Fruit fly (Drosophila melanogaster) whole organism, embryonic: ENCODE results near the gene CG32075.
A peak's percentile ranks its signal among the peaks of the same experiment; 100 is the strongest.

Source experiments
- Abd-B ChIP-seq: fragments of 200-800 bp; sonication (Bioruptor generic); optimal IDR thresholded peaks from 2 replicates; lab custom pipeline; 2018; ENCODE audit warnings: missing biosample characterization, mild to moderate bottlenecking, missing genetic modification characterization, moderate library complexity
- Ada2b ChIP-seq: fragments of 200-800 bp; sonication (Bioruptor generic); IDR thresholded peaks from 2 replicates; pipeline ENCODE4 v1.3.6; 2022; ENCODE audit warnings: missing biosample characterization, missing genetic modification characterization
- Atf3 ChIP-seq: fragments of 200-800 bp; sonication (Bioruptor generic); optimal IDR thresholded peaks from 3 replicates; lab custom pipeline; 2016; ENCODE audit warnings: missing biosample characterization, missing genetic modification characterization
- CG10209 ChIP-seq: fragments of 200-800 bp; sonication (Bioruptor generic); optimal IDR thresholded peaks from 3 replicates; lab custom pipeline; 2017; ENCODE audit warnings: missing biosample characterization, mild to moderate bottlenecking, missing genetic modification characterization, missing genetic modification reagents
- CG10321 ChIP-seq: fragments of 200-800 bp; sonication (Bioruptor generic); IDR thresholded peaks from 2 replicates; pipeline ENCODE4 v1.3.6; 2022; ENCODE audit warnings: missing biosample characterization, missing genetic modification characterization
- CG10366 ChIP-seq: fragments of 200-800 bp; sonication (Bioruptor generic); IDR thresholded peaks from 2 replicates; pipeline ENCODE4 v1.3.6; 2022; ENCODE audit warnings: missing biosample characterization, missing genetic modification characterization
- CG10654 ChIP-seq: fragments of 200-800 bp; sonication (Bioruptor generic); optimal IDR thresholded peaks from 2 replicates; lab custom pipeline; 2016; ENCODE audit warnings: missing biosample characterization, missing genetic modification characterization
- CG11695 ChIP-seq: fragments of 200-800 bp; sonication (Bioruptor generic); IDR thresholded peaks from 3 replicates; pipeline ENCODE4 v1.3.6; 2022; ENCODE audit warnings: missing biosample characterization, missing genetic modification characterization
- CG11723 ChIP-seq: fragments of 200-800 bp; sonication (Bioruptor generic); optimal IDR thresholded peaks from 2 replicates; lab custom pipeline; 2017; ENCODE audit warnings: missing biosample characterization, mild to moderate bottlenecking, missing genetic modification characterization
- CG1233 ChIP-seq: fragments of 200-800 bp; sonication (Bioruptor generic); optimal IDR thresholded peaks from 4 replicates; lab custom pipeline; 2018; ENCODE audit warnings: missing biosample characterization, mild to moderate bottlenecking, missing genetic modification characterization
- CG16779 ChIP-seq: fragments of 200-800 bp; sonication (Bioruptor generic); IDR thresholded peaks from 2 replicates; pipeline ENCODE4 v1.3.6; 2022; ENCODE audit warnings: missing biosample characterization, missing genetic modification characterization
- CG17186 ChIP-seq: fragments of 200-800 bp; sonication (Bioruptor generic); optimal IDR thresholded peaks from 3 replicates; lab custom pipeline; 2017; ENCODE audit warnings: missing biosample characterization, missing genetic modification reagents, missing genetic modification characterization
- CG17359 ChIP-seq: fragments of 200-800 bp; sonication (Bioruptor generic); optimal IDR thresholded peaks from 3 replicates; lab custom pipeline; 2018; ENCODE audit warnings: missing biosample characterization, mild to moderate bottlenecking, missing genetic modification characterization, moderate library complexity
- CG1792 ChIP-seq: fragments of 200-800 bp; sonication (Bioruptor generic); optimal IDR thresholded peaks from 2 replicates; lab custom pipeline; 2016; ENCODE audit warnings: missing biosample characterization, missing genetic modification characterization
- CG18599 ChIP-seq: fragments of 200-800 bp; sonication (Bioruptor generic); optimal IDR thresholded peaks from 3 replicates; lab custom pipeline; 2017; ENCODE audit warnings: missing biosample characterization, missing genetic modification characterization, mild to moderate bottlenecking, moderate library complexity, missing genetic modification reagents
- CG3163 ChIP-seq: fragments of 200-800 bp; sonication (Bioruptor generic); optimal IDR thresholded peaks from 3 replicates; lab custom pipeline; 2016; ENCODE audit warnings: missing biosample characterization, missing genetic modification characterization
- CG34224 ChIP-seq: fragments of 200-800 bp; sonication (Bioruptor generic); IDR thresholded peaks from 3 replicates; pipeline ENCODE4 v1.3.6; 2022; ENCODE audit warnings: missing biosample characterization, missing genetic modification characterization; ENCODE audit not compliant: partially characterized antibody
- CG4617 ChIP-seq: fragments of 200-800 bp; sonication (Bioruptor generic); optimal IDR thresholded peaks from 3 replicates; lab custom pipeline; 2016; ENCODE audit warnings: missing biosample characterization, missing genetic modification characterization, borderline replicate concordance
- CG6254 ChIP-seq: fragments of 200-800 bp; sonication (Bioruptor generic); optimal IDR thresholded peaks from 3 replicates; lab custom pipeline; 2017; ENCODE audit warnings: mild to moderate bottlenecking, missing biosample characterization, missing genetic modification reagents, missing genetic modification characterization
- CG6272 ChIP-seq: fragments of 200-800 bp; sonication (Bioruptor generic); IDR thresholded peaks from 2 replicates; pipeline ENCODE4 v1.3.6; 2022; ENCODE audit warnings: missing biosample characterization, missing genetic modification characterization
- CG6689 ChIP-seq: fragments of 200-800 bp; sonication (Bioruptor generic); IDR thresholded peaks from 2 replicates; pipeline ENCODE4 v1.3.6; 2022; ENCODE audit warnings: missing biosample characterization, missing genetic modification characterization
- CG6854 ChIP-seq: fragments of 200-800 bp; sonication (Bioruptor generic); optimal IDR thresholded peaks from 3 replicates; lab custom pipeline; 2017; ENCODE audit warnings: missing biosample characterization, mild to moderate bottlenecking, missing genetic modification characterization
- CG7786 ChIP-seq: fragments of 200-800 bp; sonication (Bioruptor generic); optimal IDR thresholded peaks from 2 replicates; lab custom pipeline; 2016; ENCODE audit warnings: missing biosample characterization, missing genetic modification characterization
- CG8281 ChIP-seq: fragments of 200-800 bp; sonication (Bioruptor generic); optimal IDR thresholded peaks from 2 replicates; lab custom pipeline; 2018; ENCODE audit warnings: missing biosample characterization, mild to moderate bottlenecking, missing genetic modification characterization, moderate library complexity
- CTCF ChIP-seq: fragments of 200-800 bp; sonication (Bioruptor generic); optimal IDR thresholded peaks from 2 replicates; lab custom pipeline; 2017; ENCODE audit warnings: missing biosample characterization, mild to moderate bottlenecking, missing genetic modification characterization, moderate library complexity
- CrebB ChIP-seq: fragments of 200-800 bp; sonication (Bioruptor generic); optimal IDR thresholded peaks from 3 replicates; lab custom pipeline; 2018; ENCODE audit warnings: missing biosample characterization, mild to moderate bottlenecking, missing genetic modification characterization
- Dad ChIP-seq: fragments of 200-800 bp; sonication (Bioruptor generic); optimal IDR thresholded peaks from 3 replicates; lab custom pipeline; 2016; ENCODE audit warnings: missing biosample characterization, missing genetic modification characterization
- Hmr ChIP-seq: fragments of 200-800 bp; sonication (Bioruptor generic); optimal IDR thresholded peaks from 3 replicates; lab custom pipeline; 2017; ENCODE audit warnings: mild to moderate bottlenecking, missing biosample characterization, missing genetic modification reagents, missing genetic modification characterization
- MBD-R2 ChIP-seq: fragments of 200-800 bp; sonication (Bioruptor generic); IDR thresholded peaks from 2 replicates; pipeline ENCODE4 v1.3.6; 2022; ENCODE audit warnings: missing biosample characterization, missing genetic modification characterization
- Mes4 ChIP-seq: fragments of 200-800 bp; sonication (Bioruptor generic); optimal IDR thresholded peaks from 2 replicates; lab custom pipeline; 2016; ENCODE audit warnings: missing biosample characterization, missing genetic modification characterization
- Myb ChIP-seq: fragments of 200-800 bp; sonication (Bioruptor generic); optimal IDR thresholded peaks from 2 replicates; lab custom pipeline; 2016; ENCODE audit warnings: missing biosample characterization, missing genetic modification characterization
- Nf-YA ChIP-seq: fragments of 200-800 bp; sonication (Bioruptor generic); IDR thresholded peaks from 2 replicates; pipeline ENCODE4 v1.3.6; 2022; ENCODE audit warnings: missing biosample characterization, missing genetic modification characterization
- Pdp1 ChIP-seq, 2 experiments: fragments of 200-800 bp; sonication (Bioruptor generic); optimal IDR thresholded peaks; 3 replicates each; lab custom pipeline; 2016; ENCODE audit warnings: missing biosample characterization in 2 of 2, missing genetic modification characterization in 2 of 2, mild to moderate bottlenecking in 1 of 2, moderate library complexity in 1 of 2
- crc ChIP-seq: fragments of 200-800 bp; sonication (Bioruptor generic); optimal IDR thresholded peaks from 2 replicates; lab custom pipeline; 2016; ENCODE audit warnings: missing biosample characterization, missing genetic modification characterization
- fd102C ChIP-seq: fragments of 200-800 bp; sonication (Bioruptor generic); optimal IDR thresholded peaks from 2 replicates; lab custom pipeline; 2018; ENCODE audit warnings: missing biosample characterization, mild to moderate bottlenecking, missing genetic modification characterization, moderate library complexity
- her ChIP-seq: fragments of 200-800 bp; sonication (Bioruptor generic); optimal IDR thresholded peaks from 2 replicates; lab custom pipeline; 2016; ENCODE audit warnings: missing biosample characterization, missing genetic modification characterization
- jigr1 ChIP-seq: fragments of 200-800 bp; sonication (Bioruptor generic); IDR thresholded peaks from 3 replicates; pipeline ENCODE4 v1.3.6; 2022; ENCODE audit warnings: missing biosample characterization, missing genetic modification characterization
- ken ChIP-seq: fragments of 200-800 bp; sonication (Bioruptor generic); IDR thresholded peaks from 3 replicates; pipeline ENCODE4 v1.3.6; 2022; ENCODE audit warnings: missing biosample characterization, missing genetic modification characterization
- lbe ChIP-seq: fragments of 200-800 bp; sonication (Bioruptor generic); optimal IDR thresholded peaks from 2 replicates; lab custom pipeline; 2016; ENCODE audit warnings: missing biosample characterization, mild to moderate bottlenecking, missing genetic modification characterization
- nmo ChIP-seq: fragments of 200-800 bp; sonication (Bioruptor generic); optimal IDR thresholded peaks from 2 replicates; lab custom pipeline; 2018; ENCODE audit warnings: missing biosample characterization, mild to moderate bottlenecking, missing genetic modification characterization, moderate library complexity
- odd ChIP-seq: fragments of 200-800 bp; sonication (Bioruptor generic); optimal IDR thresholded peaks from 2 replicates; lab custom pipeline; 2017; ENCODE audit warnings: missing biosample characterization, mild to moderate bottlenecking, missing genetic modification characterization
- pb ChIP-seq: fragments of 200-800 bp; sonication (Bioruptor generic); optimal IDR thresholded peaks from 3 replicates; lab custom pipeline; 2016; ENCODE audit warnings: missing biosample characterization, missing genetic modification characterization
- pum ChIP-seq: fragments of 200-800 bp; sonication (Bioruptor generic); optimal IDR thresholded peaks from 2 replicates; lab custom pipeline; 2016; ENCODE audit warnings: missing biosample characterization, missing genetic modification characterization
- run ChIP-seq: fragments of 200-800 bp; sonication (Bioruptor generic); optimal IDR thresholded peaks from 3 replicates; lab custom pipeline; 2018; ENCODE audit warnings: missing biosample characterization, mild to moderate bottlenecking, missing genetic modification characterization
- sc ChIP-seq, 3 experiments: fragments of >200 bp in 2 of 3; fragments of 200-800 bp in 1 of 3; sonication (Bioruptor generic) in 1 of 3; optimal IDR thresholded peaks; 2 replicates in 2 of 3; 3 replicates in 1 of 3; lab custom pipeline; 2017; ENCODE audit warnings: mild to moderate bottlenecking in 1 of 3, missing biosample characterization in 1 of 3, missing genetic modification characterization in 1 of 3, missing genetic modification reagents in 1 of 3
- sens-2 ChIP-seq: fragments of 200-800 bp; sonication (Bioruptor generic); IDR thresholded peaks from 2 replicates; pipeline ENCODE4 v1.3.6; 2022; ENCODE audit warnings: missing biosample characterization, missing genetic modification characterization
- sisA ChIP-seq: fragments of 200-800 bp; sonication (Bioruptor generic); IDR thresholded peaks from 2 replicates; pipeline ENCODE4 v1.3.6; 2022; ENCODE audit warnings: missing biosample characterization, missing genetic modification characterization
- sob ChIP-seq: fragments of 200-800 bp; sonication (Bioruptor generic); IDR thresholded peaks from 2 replicates; pipeline ENCODE4 v1.3.6; 2022; ENCODE audit warnings: missing biosample characterization, missing genetic modification characterization
- tup ChIP-seq: fragments of 200-800 bp; sonication (Bioruptor generic); optimal IDR thresholded peaks from 2 replicates; lab custom pipeline; 2016; ENCODE audit warnings: missing biosample characterization, mild to moderate bottlenecking, missing genetic modification characterization, moderate library complexity
- tx ChIP-seq: fragments of 200-800 bp; sonication (Bioruptor generic); optimal IDR thresholded peaks from 2 replicates; lab custom pipeline; 2016; ENCODE audit warnings: missing biosample characterization, missing genetic modification characterization

CG32075 gene

dm6 chr3L:11089805-11090440, 25.2 kb upstream of the CG32075 start (continued):
- TF ChIP-seq sisA (GFP tag; lab: Robert Waterston, UW) (peak; percentile 74), CrebB (tag; lab: Kevin White, UChicago) (peak; percentile 26), nmo (GFP tag; lab: Kevin White, UChicago) (peak; percentile 96), CG4617 (GFP tag; lab: Kevin White, UChicago) (peak; percentile 64), her (peak; percentile 54), CG6254 (GFP tag; lab: Kevin White, UChicago) (peak; percentile 85), CG10209 (GFP tag; lab: Kevin White, UChicago) (peak; percentile 92), CG1792 (GFP tag; lab: Kevin White, UChicago) (peak; percentile 77), CG10366 (GFP tag; lab: Robert Waterston, UW) (peak; percentile 68; the same call in 1 of the 2 replicates), sc (optimal IDR thresholded peaks at IDR 0.05; lab: Kevin White, UChicago) (no peak), sc (GFP tag; optimal IDR thresholded peaks at IDR 0.05; lab: Kevin White, UChicago) (peak; percentile 89), pb (GFP tag; lab: Kevin White, UChicago) (peak; percentile 34), tx (GFP tag; lab: Kevin White, UChicago) (peak; percentile 80), MBD-R2 (GFP tag; lab: Robert Waterston, UW) (peak; percentile 23; the same call in 1 of the 2 replicates), odd (GFP tag; lab: Kevin White, UChicago) (peak; percentile 96), Nf-YA (GFP tag; lab: Robert Waterston, UW) (peak; percentile 82), CG11695 (GFP tag; lab: Robert Waterston, UW) (peak; percentile 86), jigr1 (GFP tag; lab: Robert Waterston, UW) (0 out of 3 replicates have a peak, but pooled peaks have one; percentile 73), CG7786 (GFP tag; lab: Kevin White, UChicago) (peak; percentile 63), CG6854 (GFP tag; lab: Kevin White, UChicago) (peak; percentile 76), Atf3 (GFP tag; lab: Kevin White, UChicago) (peak; percentile 73), CG10654 (GFP tag; lab: Kevin White, UChicago) (peak; percentile 52), lbe (GFP tag; lab: Kevin White, UChicago) (peak; percentile 66), Ada2b (GFP tag; lab: Robert Waterston, UW) (peak; percentile 82), CG10321 (GFP tag; lab: Robert Waterston, UW) (peak; percentile 54; the same call in 1 of the 2 replicates), Pdp1 (GFP tag; optimal IDR thresholded peaks at IDR 0.05; lab: Kevin White, UChicago) (peak; percentile 73 to 84), Myb (GFP tag; lab: Kevin White, UChicago) (peak; percentile 57), CG11723 (GFP tag; lab: Kevin White, UChicago) (peak; percentile 91), CG18599 (GFP tag; lab: Kevin White, UChicago) (peak; percentile 85), Abd-B (GFP tag; lab: Kevin White, UChicago) (peak; percentile 79), sob (GFP tag; lab: Robert Waterston, UW) (peak; percentile 69; the same call in 1 of the 2 replicates), CG34224 (GFP tag; lab: Robert Waterston, UW) (no peak), CG8281 (tag; lab: Kevin White, UChicago) (peak; percentile 66), CG17359 (peak; percentile 75), CG3163 (GFP tag; lab: Kevin White, UChicago) (peak; percentile 59), sens-2 (GFP tag; lab: Robert Waterston, UW) (peak; percentile 63), ken (GFP tag; lab: Robert Waterston, UW) (no peak), CTCF (peak; percentile 63), tup (GFP tag; lab: Kevin White, UChicago) (peak; percentile 76), CG1233 (GFP tag; lab: Kevin White, UChicago) (peak; percentile 85), crc (peak; percentile 61), Mes4 (GFP tag; lab: Kevin White, UChicago) (peak; percentile 85), CG16779 (no peak), Dad (GFP tag; lab: Kevin White, UChicago) (peak; percentile 63), fd102C (peak; percentile 93), run (peak; percentile 86), CG6689 (GFP tag; lab: Robert Waterston, UW) (peak; percentile 90), CG6272 (peak; percentile 51), Hmr (GFP tag; lab: Kevin White, UChicago) (peak; percentile 89), CG17186 (GFP tag; lab: Kevin White, UChicago) (peak; percentile 52), pum (GFP tag; lab: Kevin White, UChicago) (peak; percentile 75)
